Fruit fly (Drosophila melanogaster): ENCODE measurements around the gene CG42353.

CG42353 gene

DNA sequence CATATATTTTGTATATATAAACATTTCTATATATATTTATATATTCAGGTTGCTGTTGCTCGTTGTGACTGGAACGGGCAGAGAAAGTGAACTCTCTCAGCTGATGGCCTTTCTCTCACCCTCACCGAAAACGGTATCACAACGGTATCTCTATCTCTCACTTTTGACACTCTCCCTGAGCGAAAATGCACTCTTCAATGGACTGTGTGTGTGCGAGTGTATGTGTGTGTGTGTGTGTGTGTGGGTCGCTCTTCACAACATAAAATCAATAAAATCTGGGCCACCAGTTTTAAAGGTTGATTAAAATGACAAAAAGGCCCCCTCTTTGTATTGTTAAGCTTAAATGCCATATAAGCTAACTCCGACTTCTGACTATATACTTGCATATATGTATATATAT lies 17.2 kb downstream of the CG42353 start:
- TF ChIP-seq CG7045 (GFP tag; optimal IDR thresholded peaks at IDR 0.05) (no peak), CG12768 (GFP tag; optimal IDR thresholded peaks at IDR 0.05) (no peak), CG1620 (GFP tag; optimal IDR thresholded peaks at IDR 0.05) (no peak), Crg-1 (GFP tag; optimal IDR thresholded peaks at IDR 0.05) (no peak), cnc (optimal IDR thresholded peaks at IDR 0.05) (no peak), pad (GFP tag; optimal IDR thresholded peaks at IDR 0.05) (no peak), CG11617 (GFP tag; optimal IDR thresholded peaks at IDR 0.05) (no peak), Clk (GFP tag; optimal IDR thresholded peaks at IDR 0.05) (no peak), CG5204 (GFP tag; optimal IDR thresholded peaks at IDR 0.05) (no peak), kay (GFP tag; ENCODE audit: borderline replicate concordance) (no peak)

DNA sequence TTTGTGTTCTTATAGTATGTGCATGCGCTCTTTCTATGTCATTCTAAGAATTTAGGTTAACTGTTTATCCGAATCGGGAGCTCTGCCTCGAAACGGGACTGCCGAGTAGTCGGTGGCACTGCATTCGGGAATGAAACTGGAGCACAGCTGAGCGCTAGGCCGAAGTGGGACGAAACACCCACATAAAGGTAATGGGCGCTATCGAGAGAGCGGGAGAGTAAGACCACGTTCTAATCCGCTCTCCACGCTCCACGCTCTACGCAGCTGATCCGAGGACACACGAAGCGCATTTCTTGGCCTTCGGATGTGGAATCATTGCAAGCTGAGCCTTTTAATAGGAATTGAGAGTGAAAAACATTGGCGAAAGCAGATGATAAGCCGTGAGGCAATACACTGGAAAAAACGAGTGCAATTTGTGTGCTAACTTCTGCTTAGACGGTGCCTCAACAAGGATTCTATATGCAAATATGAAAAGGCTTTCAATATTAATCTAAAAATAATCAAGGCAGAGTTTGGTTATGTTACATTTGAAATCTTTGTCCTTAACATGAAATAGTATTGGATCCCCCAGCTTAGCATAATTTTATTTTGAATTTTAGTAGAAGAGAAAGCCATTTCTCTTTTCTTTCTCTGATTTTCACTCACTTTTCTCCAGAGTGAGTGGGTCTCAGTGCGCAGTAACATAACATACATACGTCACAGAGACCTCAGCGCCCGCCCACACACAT lies 18.7 kb downstream of the CG42353 start:
- TF ChIP-seq kay (GFP tag; ENCODE audit: borderline replicate concordance) (peak; percentile 9), CG11617 (GFP tag; optimal IDR thresholded peaks at IDR 0.05) (peak; percentile 11), pad (GFP tag; optimal IDR thresholded peaks at IDR 0.05) (peak; percentile 69), toe (GFP tag; optimal IDR thresholded peaks at IDR 0.05) (no peak), CG7045 (GFP tag; optimal IDR thresholded peaks at IDR 0.05) (peak; percentile 51), CG5204 (GFP tag; optimal IDR thresholded peaks at IDR 0.05) (peak; percentile 34), bab1 (GFP tag; optimal IDR thresholded peaks at IDR 0.05) (no peak), ovo (GFP tag; optimal IDR thresholded peaks at IDR 0.05) (peak; percentile 38)

DNA sequence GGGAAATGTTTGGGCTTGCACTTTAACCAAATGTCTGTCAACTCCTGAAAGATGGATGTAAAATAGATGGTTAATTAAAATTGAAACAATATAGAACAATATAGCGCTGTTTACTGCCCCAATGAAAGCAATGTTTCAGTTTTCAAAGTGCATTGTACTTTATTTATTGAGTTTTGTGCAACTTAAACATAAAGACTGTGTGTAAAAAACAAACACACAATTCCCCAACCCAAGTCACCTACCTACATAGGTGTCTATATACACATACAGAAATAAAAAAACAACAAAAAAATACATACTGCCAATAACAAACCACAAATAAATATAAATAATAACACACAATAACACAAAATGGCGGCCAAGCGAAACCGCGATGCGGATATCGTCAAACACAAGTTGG lies 21.8 kb downstream of the CG42353 start, which contains the start of gene CG8958:
CG8958 (plus strand) TSS at position 301 of the 400 bp plus-strand sequence.
- TF ChIP-seq Clk (GFP tag; optimal IDR thresholded peaks at IDR 0.05) = no peak
- TF ChIP-seq CG33017 (tag; optimal IDR thresholded peaks at IDR 0.05) = no peak

DNA sequence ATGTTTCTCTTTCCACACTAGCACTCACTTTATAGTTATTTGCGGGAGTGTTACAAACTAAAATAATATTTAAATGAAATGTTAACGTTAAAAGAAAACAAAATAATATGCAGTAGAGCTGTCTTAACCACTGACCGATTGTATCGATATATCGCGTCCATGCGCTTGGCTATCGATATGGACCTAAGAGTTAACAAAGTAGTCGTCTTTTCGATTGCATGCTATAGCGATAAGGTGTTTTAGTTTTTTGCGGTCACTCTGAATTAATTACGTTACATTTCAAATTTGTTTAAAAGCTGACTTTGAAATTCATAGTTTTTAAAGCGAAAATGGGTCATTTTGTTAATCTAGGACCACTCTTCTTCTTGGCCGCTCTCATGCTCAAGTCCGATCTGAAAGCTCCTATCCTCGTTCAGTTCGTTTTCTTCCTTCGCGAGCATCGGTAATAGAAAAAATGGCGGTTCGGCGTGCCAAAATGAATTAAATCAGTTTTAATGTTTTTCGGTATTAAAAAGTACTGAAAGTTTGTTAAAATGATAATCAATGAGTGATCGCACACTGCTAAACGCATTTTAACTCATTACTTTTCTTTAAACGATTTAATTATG lies 31.3 kb downstream of the CG42353 start, which contains the start of gene Nipsnap:
Nipsnap (minus strand) TSS at position 194 of the 608 bp plus-strand sequence.
- peak; percentile 9 for TF ChIP-seq pad (GFP tag; optimal IDR thresholded peaks at IDR 0.05)
- peak; percentile 38 for TF ChIP-seq CG1620 (GFP tag; optimal IDR thresholded peaks at IDR 0.05)
- no peak for TF ChIP-seq cnc (optimal IDR thresholded peaks at IDR 0.05)
- TF ChIP-seq CG5204 (GFP tag; optimal IDR thresholded peaks at IDR 0.05) = no peak
- peak; percentile 45 for TF ChIP-seq Mnt (GFP tag; optimal IDR thresholded peaks at IDR 0.05)
- TF ChIP-seq tj (GFP tag; optimal IDR thresholded peaks at IDR 0.05) = no peak
- TF ChIP-seq CG12768 (GFP tag; optimal IDR thresholded peaks at IDR 0.05) = no peak
- no peak for TF ChIP-seq CG33017 (tag; optimal IDR thresholded peaks at IDR 0.05)
- peak; percentile 37 for TF ChIP-seq bab1 (GFP tag; optimal IDR thresholded peaks at IDR 0.05)
- no peak for TF ChIP-seq CG11617 (GFP tag; optimal IDR thresholded peaks at IDR 0.05)
- TF ChIP-seq CG7101 (tag; optimal IDR thresholded peaks at IDR 0.05) = no peak
- TF ChIP-seq kay (GFP tag; ENCODE audit: borderline replicate concordance) = no peak
- no peak for TF ChIP-seq Hr96 (GFP tag; optimal IDR thresholded peaks at IDR 0.05)
- TF ChIP-seq Crg-1 (GFP tag; optimal IDR thresholded peaks at IDR 0.05) = no peak
- peak; percentile 20 for TF ChIP-seq CG14711 (tag; optimal IDR thresholded peaks at IDR 0.05)

DNA sequence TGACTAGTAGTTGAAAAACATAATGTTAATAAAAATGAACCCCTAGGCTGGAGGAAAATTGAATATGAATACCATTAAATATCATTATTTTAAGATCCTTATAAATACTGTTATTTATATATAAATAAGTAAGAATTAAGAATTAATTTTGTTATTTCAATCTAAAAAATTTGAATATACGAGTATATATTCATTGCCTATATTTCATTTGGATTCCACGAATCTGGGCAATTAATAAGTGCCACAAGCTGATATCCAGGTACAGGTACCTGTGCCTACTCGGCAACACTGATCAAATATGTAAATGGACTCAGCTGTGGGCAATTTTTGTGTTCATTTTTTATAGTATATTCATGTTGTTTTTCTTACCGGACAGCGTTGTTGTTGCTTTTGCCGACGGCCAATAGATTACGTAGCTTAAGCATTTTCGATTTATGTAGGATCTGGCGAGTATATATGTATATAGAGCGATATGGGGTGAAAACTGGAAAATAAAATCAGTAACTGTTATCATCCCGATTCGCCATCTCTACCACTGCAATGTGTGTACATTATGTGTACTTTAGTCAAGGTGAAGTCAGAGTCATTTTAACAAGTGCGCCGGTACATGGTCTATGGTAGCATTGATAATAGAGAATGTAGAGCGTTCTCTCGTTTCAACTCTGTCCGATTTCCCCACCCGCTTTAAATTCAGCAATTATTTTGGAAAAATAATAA lies 31.9 kb downstream of the CG42353 start:
- TF ChIP-seq Hr96 (GFP tag; optimal IDR thresholded peaks at IDR 0.05) (no peak), CG33017 (tag; optimal IDR thresholded peaks at IDR 0.05) (no peak), CG1620 (GFP tag; optimal IDR thresholded peaks at IDR 0.05) (no peak), CG12768 (GFP tag; optimal IDR thresholded peaks at IDR 0.05) (no peak), Crg-1 (GFP tag; optimal IDR thresholded peaks at IDR 0.05) (no peak), Mnt (GFP tag; optimal IDR thresholded peaks at IDR 0.05) (no peak)

DNA sequence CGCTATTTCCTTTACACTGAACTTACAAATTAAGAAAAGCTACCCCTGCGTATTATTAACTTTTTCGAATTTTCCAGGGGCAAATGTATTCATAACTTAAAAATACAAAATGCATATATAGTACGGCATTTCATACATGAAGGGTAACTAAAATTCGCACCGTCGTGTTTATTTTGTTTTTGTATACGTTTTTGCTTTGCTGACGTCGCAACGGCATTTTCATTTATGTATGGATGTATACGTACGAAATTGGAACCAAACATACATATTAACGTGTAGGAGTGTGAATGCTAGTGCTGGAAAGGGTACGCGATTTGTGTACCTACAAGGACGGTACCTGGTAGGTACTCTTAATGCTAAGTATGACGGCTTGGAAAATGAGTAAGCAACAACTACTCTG lies 32.6 kb downstream of the CG42353 start:
- no peak for TF ChIP-seq CG14711 (tag; optimal IDR thresholded peaks at IDR 0.05)
- no peak for TF ChIP-seq CG33017 (tag; optimal IDR thresholded peaks at IDR 0.05)
- peak; percentile 94 for TF ChIP-seq tj (GFP tag; optimal IDR thresholded peaks at IDR 0.05)
- peak; percentile 27 for TF ChIP-seq bab1 (GFP tag; optimal IDR thresholded peaks at IDR 0.05)

DNA sequence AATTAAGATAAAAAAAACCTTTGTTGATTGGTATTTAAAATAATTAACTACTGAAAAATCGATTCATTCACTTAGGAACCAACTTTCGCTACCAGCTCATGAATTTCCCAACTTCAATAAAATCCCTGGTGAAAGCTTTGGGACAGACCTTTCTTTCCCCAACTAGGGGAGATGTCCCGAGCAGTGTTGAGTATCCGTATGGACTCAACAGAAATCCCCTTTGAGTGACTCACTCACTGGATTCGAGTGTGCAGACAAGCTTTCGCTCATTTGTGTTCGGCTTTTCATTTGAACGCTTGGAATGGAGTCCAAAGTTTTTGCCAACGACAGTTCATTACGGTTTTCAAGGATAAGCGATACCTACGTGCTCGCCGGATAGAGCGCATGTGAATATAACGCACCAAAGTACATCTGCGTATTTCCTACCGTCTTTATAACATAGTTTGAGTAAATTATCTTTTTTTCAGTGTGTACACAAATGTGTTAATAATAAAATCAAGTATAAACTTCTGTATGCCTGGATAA lies 41.3 kb downstream of the CG42353 start, which contains the start of gene dpr18:
dpr18 (plus strand) TSS at position 325 of the 525 bp plus-strand sequence.
- TF ChIP-seq Crg-1 (GFP tag; optimal IDR thresholded peaks at IDR 0.05) (no peak), pad (GFP tag; optimal IDR thresholded peaks at IDR 0.05) (peak; percentile 98), CG7101 (tag; optimal IDR thresholded peaks at IDR 0.05) (no peak), cnc (optimal IDR thresholded peaks at IDR 0.05) (no peak)

Data from whole organism, adult.